Fruit fly (Drosophila melanogaster) whole organism, embryonic: ENCODE data around the gene Fas2.

Source experiments
- Awh ChIP-seq: fragments of 200-800 bp; sonication (Bioruptor generic); IDR thresholded peaks from 2 replicates; pipeline ENCODE4, ENCODE4 v1.3.6; 2022; ENCODE audit warnings: missing biosample characterization, missing genetic modification characterization
- CG10543 ChIP-seq: fragments of 200-800 bp; sonication (Bioruptor generic); optimal IDR thresholded peaks from 3 replicates; lab custom pipeline; 2017; ENCODE audit warnings: missing biosample characterization, mild to moderate bottlenecking, missing genetic modification characterization, moderate library complexity
- CG10979 ChIP-seq: fragments of 200-800 bp; sonication (Bioruptor generic); optimal IDR thresholded peaks from 2 replicates; lab custom pipeline; 2018; ENCODE audit warnings: missing biosample characterization, mild to moderate bottlenecking, missing genetic modification characterization, moderate library complexity
- CG11504 ChIP-seq: fragments of 200-800 bp; sonication (Bioruptor generic); optimal IDR thresholded peaks from 3 replicates; lab custom pipeline; 2019; ENCODE audit warnings: missing biosample characterization, mild to moderate bottlenecking, missing genetic modification characterization, moderate library complexity
- CG12391 ChIP-seq: fragments of 200-800 bp; sonication (Bioruptor generic); optimal IDR thresholded peaks from 3 replicates; lab custom pipeline; 2018; ENCODE audit warnings: missing biosample characterization, mild to moderate bottlenecking, missing genetic modification characterization, moderate library complexity
- CG15696 ChIP-seq: fragments of 200-800 bp; sonication (Bioruptor generic); optimal IDR thresholded peaks from 2 replicates; lab custom pipeline; 2019; ENCODE audit warnings: missing biosample characterization, mild to moderate bottlenecking, missing genetic modification characterization, moderate library complexity
- CG17328 ChIP-seq: fragments of 200-800 bp; sonication (Bioruptor generic); IDR thresholded peaks from 2 replicates; pipeline ENCODE4 v1.3.6; 2022; ENCODE audit warnings: missing biosample characterization, missing genetic modification characterization
- CG17829 ChIP-seq: fragments of 200-800 bp; optimal IDR thresholded peaks from 2 replicates; lab custom pipeline; 2019; ENCODE audit warnings: missing biosample characterization, mild to moderate bottlenecking, missing genetic modification characterization, moderate library complexity
- CG18262 ChIP-seq: fragments of 200-800 bp; optimal IDR thresholded peaks from 3 replicates; lab custom pipeline; 2019; ENCODE audit warnings: missing biosample characterization, mild to moderate bottlenecking, missing genetic modification characterization, moderate library complexity
- CG2202 ChIP-seq: fragments of 200-800 bp; sonication (Bioruptor generic); optimal IDR thresholded peaks from 2 replicates; lab custom pipeline; 2018; ENCODE audit warnings: missing biosample characterization, mild to moderate bottlenecking, missing genetic modification characterization
- CG30403 ChIP-seq: fragments of 200-800 bp; sonication (Bioruptor generic); optimal IDR thresholded peaks from 3 replicates; lab custom pipeline; 2016; ENCODE audit warnings: missing biosample characterization, missing genetic modification characterization
- CG31388 ChIP-seq: fragments of 200-800 bp; sonication (Bioruptor generic); optimal IDR thresholded peaks from 2 replicates; lab custom pipeline; 2016; ENCODE audit warnings: missing biosample characterization, missing genetic modification characterization
- CG31441 ChIP-seq: fragments of 200-800 bp; sonication (Bioruptor generic); IDR thresholded peaks from 2 replicates; pipeline ENCODE4 v1.3.6; 2022; ENCODE audit warnings: missing biosample characterization, missing genetic modification characterization
- CG4404 ChIP-seq: fragments of 200-800 bp; sonication (Bioruptor generic); IDR thresholded peaks from 2 replicates; pipeline ENCODE4 v1.3.6; 2022; ENCODE audit warnings: missing biosample characterization, missing genetic modification characterization
- CG4820 ChIP-seq: fragments of 200-800 bp; sonication (Bioruptor generic); optimal IDR thresholded peaks from 3 replicates; lab custom pipeline; 2016; ENCODE audit warnings: missing biosample characterization, missing genetic modification characterization
- CG5245 ChIP-seq: fragments of 200-800 bp; sonication (Bioruptor generic); optimal IDR thresholded peaks from 3 replicates; lab custom pipeline; 2016; ENCODE audit warnings: missing biosample characterization, missing genetic modification characterization
- CG6689 ChIP-seq: fragments of 200-800 bp; sonication (Bioruptor generic); IDR thresholded peaks from 2 replicates; pipeline ENCODE4 v1.3.6; 2022; ENCODE audit warnings: missing biosample characterization, missing genetic modification characterization
- CG8388 ChIP-seq: fragments of 200-800 bp; sonication (Bioruptor generic); optimal IDR thresholded peaks from 2 replicates; lab custom pipeline; 2019; ENCODE audit warnings: missing biosample characterization, mild to moderate bottlenecking, missing genetic modification characterization, moderate library complexity
- CHES-1-like ChIP-seq: fragments of 200-800 bp; sonication (Bioruptor generic); optimal IDR thresholded peaks from 2 replicates; lab custom pipeline; 2016; ENCODE audit warnings: missing biosample characterization, missing genetic modification characterization
- E2f1 ChIP-seq: fragments of 200-800 bp; sonication (Bioruptor generic); IDR thresholded peaks from 2 replicates; pipeline ENCODE4 v1.3.6; 2022; ENCODE audit warnings: missing biosample characterization, missing genetic modification characterization
- HmgD ChIP-seq: fragments of 200-800 bp; sonication (Bioruptor generic); optimal IDR thresholded peaks from 3 replicates; lab custom pipeline; 2016; ENCODE audit warnings: missing biosample characterization, missing genetic modification characterization
- Hsf ChIP-seq: fragments of 200-800 bp; sonication (Bioruptor generic); optimal IDR thresholded peaks from 3 replicates; lab custom pipeline; 2016; ENCODE audit warnings: missing biosample characterization, missing genetic modification characterization
- Jarid2 ChIP-seq: fragments of 200-800 bp; sonication (Bioruptor generic); optimal IDR thresholded peaks from 3 replicates; lab custom pipeline; 2017; ENCODE audit warnings: mild to moderate bottlenecking, missing biosample characterization, missing genetic modification reagents, missing genetic modification characterization
- Med ChIP-seq: fragments of 200-800 bp; sonication (Bioruptor generic); peaks from one replicate; lab custom pipeline; 2016; ENCODE audit warnings: missing biosample characterization, missing genetic modification characterization, mild to moderate bottlenecking, inconsistent platforms, moderate library complexity
- Oli ChIP-seq: fragments of 200-800 bp; sonication (Bioruptor generic); optimal IDR thresholded peaks from 2 replicates; lab custom pipeline; 2018; ENCODE audit warnings: missing biosample characterization, mild to moderate bottlenecking, missing genetic modification characterization, moderate library complexity
- Ptx1 ChIP-seq: fragments of 200-800 bp; sonication (Bioruptor generic); IDR thresholded peaks from 2 replicates; pipeline ENCODE4 v1.3.6; 2022; ENCODE audit warnings: missing biosample characterization, missing genetic modification characterization
- Rfx ChIP-seq: fragments of 200-800 bp; sonication (Bioruptor generic); IDR thresholded peaks from 2 replicates; pipeline ENCODE4 v1.3.6; 2022; ENCODE audit warnings: missing biosample characterization, missing genetic modification characterization
- Ssrp ChIP-seq: fragments of 200-800 bp; sonication (Bioruptor generic); optimal IDR thresholded peaks from 2 replicates; lab custom pipeline; 2018; ENCODE audit warnings: missing biosample characterization, mild to moderate bottlenecking, missing genetic modification characterization, moderate library complexity
- Xrp1 ChIP-seq: fragments of 200-800 bp; sonication (Bioruptor generic); IDR thresholded peaks from 2 replicates; pipeline ENCODE4 v1.3.6; 2022; ENCODE audit warnings: missing biosample characterization, missing genetic modification characterization
- ara ChIP-seq: fragments of 200-800 bp; sonication (Bioruptor generic); IDR thresholded peaks from 2 replicates; pipeline ENCODE4 v1.3.6; 2022; ENCODE audit warnings: missing biosample characterization, missing genetic modification characterization
- cwo ChIP-seq: fragments of 200-800 bp; sonication (Bioruptor generic); optimal IDR thresholded peaks from 3 replicates; lab custom pipeline; 2017; ENCODE audit warnings: missing biosample characterization, missing genetic modification characterization, mild to moderate bottlenecking, moderate library complexity, missing genetic modification reagents
- fd64A ChIP-seq: fragments of 200-800 bp; sonication (Bioruptor generic); optimal IDR thresholded peaks from 3 replicates; lab custom pipeline; 2018; ENCODE audit warnings: missing biosample characterization, mild to moderate bottlenecking, missing genetic modification characterization
- hkb ChIP-seq, 2 experiments: fragments of 200-800 bp in 1 of 2; fragments of >200 bp in 1 of 2; sonication (Bioruptor generic) in 1 of 2; IDR thresholded peaks in 1 of 2; optimal IDR thresholded peaks in 1 of 2; 2 replicates each; pipeline versions ENCODE4 v1.3.6 to Lab custom; 2017 to 2022; ENCODE audit warnings: missing biosample characterization in 1 of 2, missing genetic modification characterization in 1 of 2
- inv ChIP-seq: fragments of 200-800 bp; sonication (Bioruptor generic); IDR thresholded peaks from 2 replicates; pipeline ENCODE4 v1.3.6; 2022; ENCODE audit warnings: missing biosample characterization, missing genetic modification characterization; ENCODE audit not compliant: partially characterized antibody
- otp ChIP-seq: fragments of 200-800 bp; sonication (Bioruptor generic); IDR thresholded peaks from 3 replicates; pipeline ENCODE4, ENCODE4 v1.3.6; 2022; ENCODE audit warnings: missing biosample characterization, missing genetic modification characterization
- phol ChIP-seq: fragments of 200-800 bp; sonication (Bioruptor generic); optimal IDR thresholded peaks from 3 replicates; lab custom pipeline; 2018; ENCODE audit warnings: missing biosample characterization, mild to moderate bottlenecking, missing genetic modification characterization, moderate library complexity
- ranshi ChIP-seq: fragments of 200-800 bp; sonication (Bioruptor generic); IDR thresholded peaks from 2 replicates; pipeline ENCODE4 v1.3.6; 2022; ENCODE audit warnings: missing biosample characterization, missing genetic modification characterization
- sens ChIP-seq: fragments of 200-800 bp; sonication (Bioruptor generic); peaks from one replicate; lab custom pipeline; 2016; ENCODE audit warnings: missing biosample characterization, missing genetic modification characterization
- sisA ChIP-seq: fragments of 200-800 bp; sonication (Bioruptor generic); IDR thresholded peaks from 2 replicates; pipeline ENCODE4 v1.3.6; 2022; ENCODE audit warnings: missing biosample characterization, missing genetic modification characterization
- slbo ChIP-seq: fragments of 200-800 bp; sonication (Bioruptor generic); IDR thresholded peaks from 2 replicates; pipeline ENCODE4 v1.3.6; 2022; ENCODE audit warnings: missing biosample characterization, missing genetic modification characterization
- ssp ChIP-seq: fragments of 200-800 bp; sonication (Bioruptor generic); IDR thresholded peaks from 2 replicates; pipeline ENCODE4 v1.3.6; 2022; ENCODE audit warnings: missing biosample characterization, missing genetic modification characterization
- stc ChIP-seq: fragments of 200-800 bp; sonication (Bioruptor generic); IDR thresholded peaks from 2 replicates; pipeline ENCODE4 v1.3.6; 2022; ENCODE audit warnings: missing biosample characterization, missing genetic modification characterization
- tin ChIP-seq: fragments of 200-800 bp; sonication (Bioruptor generic); optimal IDR thresholded peaks from 3 replicates; lab custom pipeline; 2016; ENCODE audit warnings: missing biosample characterization, missing genetic modification characterization
- ttk ChIP-seq: fragments of 200-800 bp; sonication (Bioruptor generic); IDR thresholded peaks from 2 replicates; pipeline ENCODE4 v2.1.2; 2022; ENCODE audit warnings: missing biosample characterization, missing genetic modification characterization
- twi ChIP-seq: fragments of 200-800 bp; optimal IDR thresholded peaks from 2 replicates; lab custom pipeline; 2019; ENCODE audit warnings: missing biosample characterization, mild to moderate bottlenecking, missing genetic modification characterization, moderate library complexity
- unc-4 ChIP-seq: fragments of 200-800 bp; sonication (Bioruptor generic); IDR thresholded peaks from 2 replicates; pipeline ENCODE4 v1.3.6; 2022; ENCODE audit warnings: missing biosample characterization, missing genetic modification characterization; ENCODE audit not compliant: partially characterized antibody
- unpg ChIP-seq: fragments of 200-800 bp; sonication (Bioruptor generic); optimal IDR thresholded peaks from 3 replicates; lab custom pipeline; 2018; ENCODE audit warnings: missing biosample characterization, mild to moderate bottlenecking, missing genetic modification characterization, moderate library complexity
- vfl ChIP-seq: fragments of 200-800 bp; sonication (Bioruptor generic); optimal IDR thresholded peaks from 2 replicates; lab custom pipeline; 2016; ENCODE audit warnings: missing biosample characterization, missing genetic modification characterization
- vvl ChIP-seq: fragments of 200-800 bp; sonication (Bioruptor generic); IDR thresholded peaks from 2 replicates; pipeline ENCODE4 v1.3.6; 2022; ENCODE audit warnings: missing biosample characterization, missing genetic modification characterization
- zfh1 ChIP-seq: fragments of 200-800 bp; sonication (Bioruptor generic); IDR thresholded peaks from 3 replicates; pipeline ENCODE4 v1.3.6; 2022; ENCODE audit warnings: missing biosample characterization, missing genetic modification characterization

The Fas2 gene

dm6 chrX:4197463-4197862 lies 8.4 kb downstream of the Fas2 start:
- peak; percentile 3 for TF ChIP-seq CG8388
- peak; percentile 34 for TF ChIP-seq CG11504 (tag; lab: Kevin White, UChicago)
- TF ChIP-seq CG17829 (tag; lab: Kevin White, UChicago) = peak; percentile 32
- no peak for TF ChIP-seq hkb (optimal IDR thresholded peaks at IDR 0.05; lab: Kevin White, UChicago)
- peak; percentile 44; the same call in 1 of the 2 replicates for TF ChIP-seq hkb (GFP tag; IDR thresholded peaks at IDR 0.05; lab: Robert Waterston, UW)
- TF ChIP-seq fd64A (GFP tag; lab: Kevin White, UChicago) = no peak
- 0 out of 2 replicates have a peak, but pooled peaks have one; percentile 42 for TF ChIP-seq CG17328 (GFP tag; lab: Robert Waterston, UW)
- peak; percentile 30; the same call in 1 of the 2 replicates for TF ChIP-seq CG4404
- peak; percentile 19 for TF ChIP-seq CG10979 (tag; lab: Kevin White, UChicago)
- TF ChIP-seq unpg (GFP tag; lab: Kevin White, UChicago) = peak; percentile 24
- TF ChIP-seq ranshi = peak; percentile 30; the same call in 1 of the 2 replicates
- no peak for TF ChIP-seq inv
- TF ChIP-seq Xrp1 = peak; percentile 59
- TF ChIP-seq CG31441 (GFP tag; lab: Robert Waterston, UW) = 0 out of 2 replicates have a peak, but pooled peaks have one; percentile 9
- TF ChIP-seq slbo (GFP tag; lab: Robert Waterston, UW) = peak; percentile 41
- peak; percentile 63; the same call in 2 of the 3 replicates for TF ChIP-seq zfh1 (GFP tag; lab: Robert Waterston, UW)
- peak; percentile 22 for TF ChIP-seq CG30403
- no peak for TF ChIP-seq Jarid2 (GFP tag; lab: Kevin White, UChicago)
- TF ChIP-seq CG18262 (tag; lab: Kevin White, UChicago) = peak; percentile 31
- TF ChIP-seq CHES-1-like (GFP tag; lab: Kevin White, UChicago) = no peak
- peak; percentile 22 for TF ChIP-seq Med (GFP tag; lab: Kevin White, UChicago)
- peak; percentile 5 for TF ChIP-seq Oli (tag; lab: Kevin White, UChicago)
- TF ChIP-seq CG4820 = peak; percentile 28
- TF ChIP-seq Ssrp (tag; lab: Kevin White, UChicago) = peak; percentile 5
- TF ChIP-seq twi (tag; lab: Kevin White, UChicago) = no peak
- TF ChIP-seq ara = peak; percentile 44; the same call in 1 of the 2 replicates
- TF ChIP-seq cwo (GFP tag; lab: Kevin White, UChicago) = no peak
- no peak for TF ChIP-seq vfl (GFP tag; lab: Kevin White, UChicago)
- TF ChIP-seq unc-4 (GFP tag; lab: Robert Waterston, UW) = no peak
- peak; percentile 12 for TF ChIP-seq CG15696 (tag; lab: Kevin White, UChicago)
- 0 out of 2 replicates have a peak, but pooled peaks have one; percentile 13 for TF ChIP-seq Awh (GFP tag; lab: Robert Waterston, UW)
- peak; percentile 14 for TF ChIP-seq phol (tag; lab: Kevin White, UChicago)
- TF ChIP-seq CG10543 = no peak
- 0 out of 2 replicates have a peak, but pooled peaks have one; percentile 9 for TF ChIP-seq ttk (GFP tag; lab: Robert Waterston, UW)
- TF ChIP-seq ssp (GFP tag; lab: Robert Waterston, UW) = 0 out of 2 replicates have a peak, but pooled peaks have one; percentile 16
- TF ChIP-seq CG6689 (GFP tag; lab: Robert Waterston, UW) = peak; percentile 43; the same call in 1 of the 2 replicates
- TF ChIP-seq stc (GFP tag; lab: Robert Waterston, UW) = 0 out of 2 replicates have a peak, but pooled peaks have one; percentile 24
- peak; percentile 58 for TF ChIP-seq sens
- no peak for TF ChIP-seq HmgD (GFP tag; lab: Kevin White, UChicago)
- TF ChIP-seq Hsf (GFP tag; lab: Kevin White, UChicago) = peak; percentile 0
- TF ChIP-seq CG2202 (tag; lab: Kevin White, UChicago) = no peak
- peak; percentile 40; the same call in 1 of the 2 replicates for TF ChIP-seq sisA (GFP tag; lab: Robert Waterston, UW)
- no peak for TF ChIP-seq Rfx (GFP tag; lab: Robert Waterston, UW)
- TF ChIP-seq CG31388 (GFP tag; lab: Kevin White, UChicago) = no peak
- peak; percentile 36 for TF ChIP-seq tin (GFP tag; lab: Kevin White, UChicago)
- TF ChIP-seq CG5245 = peak; percentile 3
- no peak for TF ChIP-seq otp (GFP tag; lab: Robert Waterston, UW)
- 0 out of 2 replicates have a peak, but pooled peaks have one; percentile 14 for TF ChIP-seq E2f1 (GFP tag; lab: Robert Waterston, UW)
- 0 out of 2 replicates have a peak, but pooled peaks have one; percentile 24 for TF ChIP-seq vvl (GFP tag; lab: Robert Waterston, UW)
- TF ChIP-seq CG12391 (tag; lab: Kevin White, UChicago) = peak; percentile 11
- peak; percentile 55 for TF ChIP-seq Ptx1 (GFP tag; lab: Robert Waterston, UW)
